Worm (Caenorhabditis elegans): ENCODE results near the gene Y40C7B.4.
"Not testable (repeated sequence)": the region's sequence is repeated elsewhere in the genome, so short reads cannot be mapped to it uniquely, and the experiment has no call there.

The Y40C7B.4 gene

DNA sequence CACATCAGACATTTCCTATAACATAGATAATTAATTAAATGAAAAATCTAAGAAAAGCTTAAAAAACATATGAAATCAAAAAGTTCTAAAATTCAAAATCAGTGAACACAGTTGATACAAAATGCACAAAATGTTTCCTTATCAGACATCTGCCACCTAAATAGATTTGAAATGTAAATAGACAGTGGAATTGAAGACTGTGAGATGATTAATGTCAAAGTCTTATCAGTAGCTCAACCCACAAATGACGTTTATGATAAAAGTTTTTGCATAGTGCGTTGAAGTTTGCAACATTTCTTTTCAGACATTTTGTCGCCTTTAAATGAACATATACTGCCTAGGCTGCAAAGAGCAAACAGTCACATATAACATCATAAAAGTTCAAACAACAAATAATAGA lies at the start of gene Y40C7B.4:
TSS of gene Y40C7B.4 (minus strand) at position 19 of the 400 bp plus-strand sequence.
- TF ChIP-seq unc-39 (tag; optimal IDR thresholded peaks at IDR 0.05) (no peak), ham-2 (GFP tag; optimal IDR thresholded peaks at IDR 0.05) (no peak), mls-2 (tag; optimal IDR thresholded peaks at IDR 0.05) (no peak), hlh-1 (tag; optimal IDR thresholded peaks at IDR 0.05) (no peak), nhr-28 (tag; optimal IDR thresholded peaks at IDR 0.05) (no peak), tbx-8 (GFP tag; optimal IDR thresholded peaks at IDR 0.05) (no peak), elt-1 (tag; optimal IDR thresholded peaks at IDR 0.05; ENCODE audit: borderline replicate concordance, insufficient read depth) (no peak), snpc-4 (tag; optimal IDR thresholded peaks at IDR 0.05) (no peak), drap-1 (GFP tag; optimal IDR thresholded peaks at IDR 0.05) (no peak), blmp-1 (tag; optimal IDR thresholded peaks at IDR 0.05) (no peak), zip-8 (tag; optimal IDR thresholded peaks at IDR 0.05) (no peak), ceh-39 (tag; optimal IDR thresholded peaks at IDR 0.05) (no peak), ces-1 (GFP tag; optimal IDR thresholded peaks at IDR 0.05) (no peak), nhr-76 (tag; optimal IDR thresholded peaks at IDR 0.05) (no peak)

DNA sequence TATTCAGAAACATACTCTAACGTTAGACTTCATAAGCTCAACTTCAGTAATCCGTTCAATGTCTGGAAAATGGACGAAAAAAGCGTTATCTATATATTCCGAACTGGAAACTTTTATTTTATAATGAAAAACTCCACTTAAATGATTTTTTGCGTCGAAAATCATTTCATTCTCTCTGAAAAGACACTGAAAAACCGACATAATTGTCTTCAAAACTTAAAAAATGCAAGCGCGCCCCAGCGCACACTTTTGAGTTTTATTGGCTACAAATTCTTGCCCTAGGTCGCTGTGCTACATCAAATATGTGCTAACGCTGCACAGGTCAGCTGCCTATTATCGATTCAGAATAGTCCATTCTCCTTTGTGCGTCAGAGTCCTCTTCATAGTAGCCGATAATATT lies 48.3 kb upstream of the Y40C7B.4 start, which contains the start of gene C33E10.1:
TSS of gene C33E10.1 (plus strand) at position 301 of the 400 bp plus-strand sequence.
- not testable (repeated sequence) for TF ChIP-seq mls-2, unc-39, lin-13 (tag; optimal IDR thresholded peaks at IDR 0.05)

DNA sequence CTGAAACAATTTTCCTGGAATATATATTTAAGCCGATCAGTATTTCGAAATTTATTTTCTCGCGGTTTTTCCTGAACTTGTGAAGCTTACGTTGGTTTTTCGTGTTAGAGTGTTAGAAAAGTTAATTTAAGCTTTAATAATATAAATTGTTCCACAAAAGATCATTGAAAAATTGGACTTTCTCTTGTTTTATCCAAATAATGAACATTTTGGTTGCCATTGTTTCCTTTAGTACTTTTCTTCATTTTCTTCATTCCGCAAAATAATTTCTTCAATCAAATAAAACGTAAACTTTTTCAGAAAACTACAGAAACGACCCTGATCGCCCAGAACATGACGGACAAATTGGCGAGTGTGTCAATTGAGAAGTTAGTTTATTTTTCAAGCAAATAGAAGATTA lies 45.8 kb upstream of the Y40C7B.4 start, which contains the start of gene fbxa-120:
TSS of gene fbxa-120 (plus strand) at position 301 of the 400 bp plus-strand sequence.
- TF ChIP-seq elt-3 (tag; optimal IDR thresholded peaks at IDR 0.05): no peak

DNA sequence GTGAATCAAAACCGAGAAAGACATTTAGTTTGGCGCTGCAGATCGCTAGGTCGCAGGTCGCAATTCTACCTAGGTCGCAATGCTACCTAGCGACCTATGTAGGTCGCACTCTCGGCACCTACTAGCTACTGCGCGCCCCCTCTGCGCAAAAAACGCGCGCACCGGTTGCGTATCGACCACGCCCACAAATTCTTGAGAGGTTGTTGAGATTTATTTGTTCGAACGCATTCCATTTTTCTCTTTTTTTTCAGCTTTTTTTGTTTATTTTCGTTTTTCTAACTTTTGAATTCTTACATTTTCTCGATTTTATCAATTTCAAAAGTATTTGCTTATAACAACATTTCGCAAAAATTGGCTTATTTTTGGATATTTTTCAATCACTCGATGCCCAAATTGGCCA lies 45.3 kb upstream of the Y40C7B.4 start, which contains the start of gene C33E10.10:
TSS of gene C33E10.10 (minus strand) at position 101 of the 400 bp plus-strand sequence.
- TF ChIP-seq mep-1 (tag; optimal IDR thresholded peaks at IDR 0.05): no peak
- no peak for TF ChIP-seq ceh-83 (GFP tag; optimal IDR thresholded peaks at IDR 0.05)
- TF ChIP-seq nhr-76 (tag; optimal IDR thresholded peaks at IDR 0.05): no peak
- no peak for TF ChIP-seq blmp-1 (tag; optimal IDR thresholded peaks at IDR 0.05)
- no peak for TF ChIP-seq tbx-8 (GFP tag; optimal IDR thresholded peaks at IDR 0.05)
- no peak for TF ChIP-seq ces-1 (GFP tag; optimal IDR thresholded peaks at IDR 0.05)
- no peak for TF ChIP-seq mab-5 (tag; optimal IDR thresholded peaks at IDR 0.05)
- TF ChIP-seq sem-2 (GFP tag; optimal IDR thresholded peaks at IDR 0.05): no peak
- TF ChIP-seq nhr-237 (tag; optimal IDR thresholded peaks at IDR 0.05): no peak
- TF ChIP-seq lin-13 (tag; optimal IDR thresholded peaks at IDR 0.05): no peak
- TF ChIP-seq elt-1 (tag; optimal IDR thresholded peaks at IDR 0.05; ENCODE audit: borderline replicate concordance, insufficient read depth): no peak

DNA sequence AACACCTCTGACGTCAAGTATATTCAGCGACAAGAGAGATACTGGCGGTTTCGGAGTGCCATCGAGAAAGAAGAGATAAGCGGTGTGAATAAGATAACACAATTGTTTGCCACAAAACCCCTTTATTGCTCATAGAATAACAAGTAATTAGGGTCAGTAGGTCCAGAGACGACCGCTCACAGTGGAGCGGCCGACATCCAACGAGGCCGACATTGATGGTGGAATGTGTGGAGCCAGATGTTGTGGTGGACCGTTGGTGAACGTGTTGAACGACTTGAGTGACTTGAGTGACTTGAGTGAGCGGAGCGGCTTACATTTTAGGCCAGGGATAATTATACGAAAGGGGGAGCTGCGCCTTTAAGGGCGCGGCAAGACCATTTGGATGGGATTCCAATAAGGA lies 44.1 kb upstream of the Y40C7B.4 start:
- no peak for TF ChIP-seq unc-120 (tag; optimal IDR thresholded peaks at IDR 0.05; ENCODE audit: poor library complexity, severe bottlenecking)
- TF ChIP-seq lin-32 (GFP tag; optimal IDR thresholded peaks at IDR 0.05): no peak
- TF ChIP-seq unc-39 (tag; optimal IDR thresholded peaks at IDR 0.05): no peak
- TF ChIP-seq nhr-12 (tag; optimal IDR thresholded peaks at IDR 0.05): no peak
- no peak for TF ChIP-seq sptf-1 (tag; optimal IDR thresholded peaks at IDR 0.05)
- no peak for TF ChIP-seq elt-3 (tag; optimal IDR thresholded peaks at IDR 0.05)
- TF ChIP-seq nhr-28 (tag; optimal IDR thresholded peaks at IDR 0.05): no peak
- no peak for TF ChIP-seq mep-1 (tag; optimal IDR thresholded peaks at IDR 0.05)
- no peak for TF ChIP-seq mab-5 (tag; optimal IDR thresholded peaks at IDR 0.05)
- no peak for TF ChIP-seq unc-62 (GFP tag; optimal IDR thresholded peaks at IDR 0.05)

DNA sequence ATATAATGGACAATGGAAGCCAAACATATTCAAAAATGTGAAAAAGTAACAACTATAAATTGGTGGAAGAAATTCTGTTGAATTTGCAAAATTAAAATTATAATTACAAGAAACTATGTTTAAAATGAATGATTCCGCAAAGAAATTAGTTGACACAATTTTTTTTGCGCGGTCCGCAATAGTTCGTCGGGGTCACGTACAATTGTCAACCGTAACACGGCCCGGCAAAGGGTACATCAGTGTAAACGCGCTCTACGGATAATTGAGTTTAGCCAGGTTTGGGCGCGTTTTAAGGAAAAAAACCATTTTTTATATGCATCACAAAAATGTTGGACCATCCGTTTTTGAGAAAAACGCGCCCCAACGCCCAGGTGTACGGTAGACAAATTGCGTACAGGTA lies 40.8 kb upstream of the Y40C7B.4 start:
- no peak for TF ChIP-seq zip-8 (tag; optimal IDR thresholded peaks at IDR 0.05)
- TF ChIP-seq lsy-2 (tag; optimal IDR thresholded peaks at IDR 0.05): peak; percentile 56

DNA sequence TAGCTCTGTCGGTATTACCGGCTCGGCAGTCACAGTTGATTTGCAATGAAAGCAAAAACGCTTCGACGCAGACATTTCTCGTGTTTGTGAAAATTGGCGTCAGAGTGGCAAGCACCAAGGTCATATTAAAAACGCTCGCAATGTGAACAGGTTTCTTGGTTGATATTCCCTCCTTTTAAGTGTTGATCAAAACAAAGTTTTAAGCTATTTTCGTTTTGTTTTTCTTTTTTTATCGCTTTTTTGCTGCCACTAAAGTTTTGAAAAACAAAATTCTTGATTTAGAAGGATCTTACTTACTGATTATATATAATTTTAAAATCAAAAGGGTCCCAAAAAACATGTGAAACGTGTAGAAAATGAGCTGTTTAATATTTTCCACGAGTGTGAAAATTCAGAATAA lies 38.1 kb upstream of the Y40C7B.4 start, which contains the start of gene C33E10.8:
TSS of gene C33E10.8 (minus strand) at position 101 of the 400 bp plus-strand sequence.
- TF ChIP-seq ceh-83 (GFP tag; optimal IDR thresholded peaks at IDR 0.05) (no peak), nhr-12 (tag; optimal IDR thresholded peaks at IDR 0.05) (no peak), lsy-2 (tag; optimal IDR thresholded peaks at IDR 0.05) (no peak), tbx-8 (GFP tag; optimal IDR thresholded peaks at IDR 0.05) (no peak), ceh-43 (GFP tag; optimal IDR thresholded peaks at IDR 0.05) (no peak), nhr-28 (tag; optimal IDR thresholded peaks at IDR 0.05) (no peak), nhr-76 (tag; optimal IDR thresholded peaks at IDR 0.05) (no peak), drap-1 (GFP tag; optimal IDR thresholded peaks at IDR 0.05) (no peak), ces-1 (GFP tag; optimal IDR thresholded peaks at IDR 0.05) (no peak), unc-120 (tag; optimal IDR thresholded peaks at IDR 0.05; ENCODE audit: poor library complexity, severe bottlenecking) (no peak), nhr-2 (tag; optimal IDR thresholded peaks at IDR 0.05) (no peak)
